Fruit fly (Drosophila melanogaster) whole organism, embryonic: ENCODE data around the gene how.
A peak's percentile ranks its signal among the peaks of the same experiment; 100 is the strongest.

Source experiments
- ATbp ChIP-seq: fragments of 200-800 bp; sonication (Bioruptor generic); optimal IDR thresholded peaks from 2 replicates; lab custom pipeline; 2017; ENCODE audit warnings: missing biosample characterization, mild to moderate bottlenecking, missing genetic modification characterization, missing genetic modification reagents
- CG10147 ChIP-seq: fragments of 200-800 bp; sonication (Bioruptor generic); optimal IDR thresholded peaks from 2 replicates; lab custom pipeline; 2019; ENCODE audit warnings: missing biosample characterization, mild to moderate bottlenecking, missing genetic modification characterization, moderate library complexity
- CG10209 ChIP-seq: fragments of 200-800 bp; sonication (Bioruptor generic); optimal IDR thresholded peaks from 3 replicates; lab custom pipeline; 2017; ENCODE audit warnings: missing biosample characterization, mild to moderate bottlenecking, missing genetic modification characterization, missing genetic modification reagents
- CG10274 ChIP-seq: fragments of 200-800 bp; sonication (Bioruptor generic); optimal IDR thresholded peaks from 3 replicates; lab custom pipeline; 2017; ENCODE audit warnings: missing biosample characterization, mild to moderate bottlenecking, missing genetic modification characterization
- CG11093 ChIP-seq: fragments of 200-800 bp; sonication (Bioruptor generic); IDR thresholded peaks from 3 replicates; pipeline ENCODE4 v1.3.6; 2022; ENCODE audit warnings: missing biosample characterization, missing genetic modification characterization
- CG12071 ChIP-seq: fragments of 200-800 bp; sonication (Bioruptor generic); optimal IDR thresholded peaks from 3 replicates; lab custom pipeline; 2018; ENCODE audit warnings: missing biosample characterization, mild to moderate bottlenecking, missing genetic modification characterization
- CG1233 ChIP-seq: fragments of 200-800 bp; sonication (Bioruptor generic); optimal IDR thresholded peaks from 4 replicates; lab custom pipeline; 2018; ENCODE audit warnings: missing biosample characterization, mild to moderate bottlenecking, missing genetic modification characterization
- CG13296 ChIP-seq: fragments of 200-800 bp; sonication (Bioruptor generic); optimal IDR thresholded peaks from 3 replicates; lab custom pipeline; 2018; ENCODE audit warnings: missing biosample characterization, mild to moderate bottlenecking, missing genetic modification characterization
- CG15073 ChIP-seq: fragments of 200-800 bp; sonication (Bioruptor generic); optimal IDR thresholded peaks from 2 replicates; lab custom pipeline; 2016; ENCODE audit warnings: missing biosample characterization, missing genetic modification characterization
- CG15514 ChIP-seq: fragments of 200-800 bp; sonication (Bioruptor generic); optimal IDR thresholded peaks from 3 replicates; lab custom pipeline; 2017; ENCODE audit warnings: missing biosample characterization, missing genetic modification characterization, mild to moderate bottlenecking, moderate library complexity, missing genetic modification reagents
- CG1603 ChIP-seq: fragments of 200-800 bp; sonication (Bioruptor generic); optimal IDR thresholded peaks from 2 replicates; lab custom pipeline; 2019; ENCODE audit warnings: missing biosample characterization, mild to moderate bottlenecking, missing genetic modification characterization, moderate library complexity
- CG17328 ChIP-seq: fragments of 200-800 bp; sonication (Bioruptor generic); IDR thresholded peaks from 2 replicates; pipeline ENCODE4 v1.3.6; 2022; ENCODE audit warnings: missing biosample characterization, missing genetic modification characterization
- CG17385 ChIP-seq: fragments of 200-800 bp; sonication (Bioruptor generic); optimal IDR thresholded peaks from 3 replicates; lab custom pipeline; 2018; ENCODE audit warnings: missing biosample characterization, mild to moderate bottlenecking, missing genetic modification characterization
- CG17912 ChIP-seq: fragments of 200-800 bp; sonication (Bioruptor generic); optimal IDR thresholded peaks from 2 replicates; lab custom pipeline; 2018; ENCODE audit warnings: missing biosample characterization, mild to moderate bottlenecking, missing genetic modification characterization
- CG2889 ChIP-seq: fragments of 200-800 bp; sonication (Bioruptor generic); IDR thresholded peaks from 3 replicates; pipeline ENCODE4 v1.3.6; 2022; ENCODE audit warnings: missing biosample characterization, missing genetic modification characterization
- CG4328 ChIP-seq: fragments of 200-800 bp; sonication (Bioruptor generic); optimal IDR thresholded peaks from 3 replicates; lab custom pipeline; 2017; ENCODE audit warnings: missing biosample characterization, missing genetic modification reagents, missing genetic modification characterization
- CG5180 ChIP-seq: fragments of 200-800 bp; sonication (Bioruptor generic); optimal IDR thresholded peaks from 3 replicates; lab custom pipeline; 2017; ENCODE audit warnings: missing biosample characterization, missing genetic modification characterization, mild to moderate bottlenecking, moderate library complexity, missing genetic modification reagents
- CG9797 ChIP-seq: fragments of 200-800 bp; sonication (Bioruptor generic); optimal IDR thresholded peaks from 3 replicates; lab custom pipeline; 2018; ENCODE audit warnings: missing biosample characterization, mild to moderate bottlenecking, missing genetic modification characterization
- CTCF ChIP-seq: fragments of 200-800 bp; sonication (Bioruptor generic); optimal IDR thresholded peaks from 2 replicates; lab custom pipeline; 2017; ENCODE audit warnings: missing biosample characterization, mild to moderate bottlenecking, missing genetic modification characterization, moderate library complexity
- CoRest ChIP-seq: fragments of 200-800 bp; sonication (Bioruptor generic); optimal IDR thresholded peaks from 3 replicates; lab custom pipeline; 2018; ENCODE audit warnings: missing biosample characterization, mild to moderate bottlenecking, missing genetic modification characterization, moderate library complexity
- CrebB ChIP-seq: fragments of 200-800 bp; sonication (Bioruptor generic); optimal IDR thresholded peaks from 3 replicates; lab custom pipeline; 2018; ENCODE audit warnings: missing biosample characterization, mild to moderate bottlenecking, missing genetic modification characterization
- Dp ChIP-seq: fragments of 200-800 bp; sonication (Bioruptor generic); optimal IDR thresholded peaks from 2 replicates; lab custom pipeline; 2018; ENCODE audit warnings: missing biosample characterization, mild to moderate bottlenecking, missing genetic modification characterization, moderate library complexity
- Ets97D ChIP-seq: fragments of 200-800 bp; sonication (Bioruptor generic); optimal IDR thresholded peaks from 3 replicates; lab custom pipeline; 2016; ENCODE audit warnings: missing biosample characterization, missing genetic modification characterization
- Fer1 ChIP-seq: fragments of 200-800 bp; sonication (Bioruptor generic); optimal IDR thresholded peaks from 2 replicates; lab custom pipeline; 2017; ENCODE audit warnings: missing biosample characterization, mild to moderate bottlenecking, missing genetic modification characterization
- Fer2 ChIP-seq: fragments of 200-800 bp; sonication (Bioruptor generic); optimal IDR thresholded peaks from 2 replicates; lab custom pipeline; 2018; ENCODE audit warnings: missing biosample characterization, mild to moderate bottlenecking, missing genetic modification characterization, moderate library complexity
- H2.0 ChIP-seq: fragments of 200-800 bp; sonication (Bioruptor generic); IDR thresholded peaks from 2 replicates; pipeline ENCODE4 v1.3.6; 2022; ENCODE audit warnings: missing biosample characterization, missing genetic modification characterization
- Kr ChIP-seq: fragments of 200-800 bp; sonication (Bioruptor generic); optimal IDR thresholded peaks from 2 replicates; lab custom pipeline; 2017; ENCODE audit warnings: missing biosample characterization, mild to moderate bottlenecking, missing genetic modification characterization
- Mes4 ChIP-seq: fragments of 200-800 bp; sonication (Bioruptor generic); optimal IDR thresholded peaks from 2 replicates; lab custom pipeline; 2016; ENCODE audit warnings: missing biosample characterization, missing genetic modification characterization
- Poxn ChIP-seq: fragments of 200-800 bp; sonication (Bioruptor generic); IDR thresholded peaks from 2 replicates; pipeline ENCODE4 v1.3.6; 2022; ENCODE audit warnings: missing biosample characterization, missing genetic modification characterization
- Ptx1 ChIP-seq: fragments of 200-800 bp; sonication (Bioruptor generic); IDR thresholded peaks from 2 replicates; pipeline ENCODE4 v1.3.6; 2022; ENCODE audit warnings: missing biosample characterization, missing genetic modification characterization
- ac ChIP-seq: fragments of 200-800 bp; sonication (Bioruptor generic); optimal IDR thresholded peaks from 3 replicates; lab custom pipeline; 2017; ENCODE audit warnings: missing biosample characterization, mild to moderate bottlenecking, missing genetic modification characterization
- ase ChIP-seq: fragments of 200-800 bp; sonication (Bioruptor generic); IDR thresholded peaks from 3 replicates; pipeline ENCODE4 v1.3.6; 2022; ENCODE audit warnings: missing biosample characterization, missing genetic modification characterization
- dmrt11E ChIP-seq: fragments of 200-800 bp; sonication (Bioruptor generic); optimal IDR thresholded peaks from 3 replicates; lab custom pipeline; 2018; ENCODE audit warnings: missing biosample characterization, mild to moderate bottlenecking, missing genetic modification characterization, moderate library complexity
- fd64A ChIP-seq: fragments of 200-800 bp; sonication (Bioruptor generic); optimal IDR thresholded peaks from 3 replicates; lab custom pipeline; 2018; ENCODE audit warnings: missing biosample characterization, mild to moderate bottlenecking, missing genetic modification characterization
- fu2 ChIP-seq: fragments of 200-800 bp; sonication (Bioruptor generic); optimal IDR thresholded peaks from 2 replicates; lab custom pipeline; 2016; ENCODE audit warnings: missing biosample characterization, missing genetic modification characterization
- h ChIP-seq: fragments of >200 bp; optimal IDR thresholded peaks from 2 replicates; lab custom pipeline; 2017
- ham ChIP-seq: fragments of 200-800 bp; sonication (Bioruptor generic); IDR thresholded peaks from 2 replicates; pipeline ENCODE4 v1.3.6; 2022; ENCODE audit warnings: missing biosample characterization, missing genetic modification characterization
- jing ChIP-seq: fragments of 200-800 bp; sonication (Bioruptor generic); optimal IDR thresholded peaks from 2 replicates; lab custom pipeline; 2018; ENCODE audit warnings: missing biosample characterization, mild to moderate bottlenecking, missing genetic modification characterization
- klu ChIP-seq: fragments of 200-800 bp; sonication (Bioruptor generic); IDR thresholded peaks from 2 replicates; pipeline ENCODE4 v1.3.6; 2022; ENCODE audit warnings: missing biosample characterization, missing genetic modification characterization
- org-1 ChIP-seq: fragments of 200-800 bp; sonication (Bioruptor generic); optimal IDR thresholded peaks from 2 replicates; lab custom pipeline; 2017; ENCODE audit warnings: missing biosample characterization, missing genetic modification characterization
- pan ChIP-seq, 4 experiments: fragments of >200 bp in 3 of 4; fragments of 200-800 bp in 1 of 4; sonication (Bioruptor generic) in 1 of 4; optimal IDR thresholded peaks in 3 of 4; IDR thresholded peaks in 1 of 4; 2 replicates each; pipeline versions ENCODE4 v1.3.6 to Lab custom; 2017 to 2022; ENCODE audit warnings: missing biosample characterization in 2 of 4, missing genetic modification characterization in 2 of 4, mixed read lengths in 1 of 4
- scrt ChIP-seq: fragments of 200-800 bp; sonication (Bioruptor generic); optimal IDR thresholded peaks from 2 replicates; lab custom pipeline; 2018; ENCODE audit warnings: missing biosample characterization, mild to moderate bottlenecking, missing genetic modification characterization, moderate library complexity
- sens-2 ChIP-seq: fragments of 200-800 bp; sonication (Bioruptor generic); IDR thresholded peaks from 2 replicates; pipeline ENCODE4 v1.3.6; 2022; ENCODE audit warnings: missing biosample characterization, missing genetic modification characterization
- sqz ChIP-seq: fragments of 200-800 bp; sonication (Bioruptor generic); optimal IDR thresholded peaks from 3 replicates; lab custom pipeline; 2018; ENCODE audit warnings: missing biosample characterization, mild to moderate bottlenecking, missing genetic modification characterization
- trh ChIP-seq: fragments of 200-800 bp; sonication (Bioruptor generic); optimal IDR thresholded peaks from 2 replicates; lab custom pipeline; 2016; ENCODE audit warnings: missing biosample characterization, missing genetic modification characterization
- tup ChIP-seq: fragments of 200-800 bp; sonication (Bioruptor generic); optimal IDR thresholded peaks from 2 replicates; lab custom pipeline; 2016; ENCODE audit warnings: missing biosample characterization, mild to moderate bottlenecking, missing genetic modification characterization, moderate library complexity
- zen2 ChIP-seq: fragments of 200-800 bp; sonication (Bioruptor generic); IDR thresholded peaks from 3 replicates; pipeline ENCODE4 v1.3.6; 2022; ENCODE audit warnings: missing biosample characterization, missing genetic modification characterization; ENCODE audit not compliant: partially characterized antibody

The how gene

DNA sequence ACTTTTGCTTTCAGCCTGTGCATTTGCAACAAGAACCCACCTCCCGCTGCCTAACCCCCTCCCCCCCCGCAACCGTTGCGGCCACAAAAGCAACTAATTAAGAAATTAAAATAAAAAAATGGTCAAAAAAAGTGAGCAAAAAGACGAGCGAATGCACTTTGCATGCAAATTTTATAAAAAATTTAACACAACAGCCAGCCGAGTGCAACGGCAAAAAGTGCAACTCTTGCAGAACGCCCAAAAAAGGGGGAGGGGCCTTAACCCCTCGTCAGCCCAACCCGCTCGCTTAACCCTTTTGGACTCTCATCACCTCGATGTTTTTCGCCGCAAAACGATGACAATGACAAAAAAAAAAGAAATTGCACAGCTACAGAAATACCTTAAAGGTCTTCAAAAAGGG is 54.9 kb downstream of the how start:
- TF ChIP-seq CG17912 (GFP tag; lab: Kevin White, UChicago) = no peak
- TF ChIP-seq h (lab: Kevin White, UChicago) = no peak
- TF ChIP-seq Ptx1 (GFP tag; lab: Robert Waterston, UW) = no peak
- TF ChIP-seq Poxn (GFP tag; lab: Robert Waterston, UW) = no peak
- no peak for TF ChIP-seq CG15514
- TF ChIP-seq CG4328 (GFP tag; lab: Kevin White, UChicago) = no peak
- TF ChIP-seq CG10147 (GFP tag; lab: Kevin White, UChicago) = no peak
- TF ChIP-seq Fer1 (GFP tag; lab: Kevin White, UChicago) = no peak
- TF ChIP-seq tup (GFP tag; lab: Kevin White, UChicago) = no peak
- no peak for TF ChIP-seq sens-2 (GFP tag; lab: Robert Waterston, UW)
- TF ChIP-seq CTCF (GFP tag; lab: Kevin White, UChicago) = no peak
- TF ChIP-seq Dp (GFP tag; lab: Kevin White, UChicago) = no peak
- no peak for TF ChIP-seq ham (GFP tag; lab: Robert Waterston, UW)
- TF ChIP-seq CG9797 (GFP tag; lab: Kevin White, UChicago) = no peak
- TF ChIP-seq Mes4 (GFP tag; lab: Kevin White, UChicago) = no peak
- TF ChIP-seq, all 482 proteins: peak for 0

DNA sequence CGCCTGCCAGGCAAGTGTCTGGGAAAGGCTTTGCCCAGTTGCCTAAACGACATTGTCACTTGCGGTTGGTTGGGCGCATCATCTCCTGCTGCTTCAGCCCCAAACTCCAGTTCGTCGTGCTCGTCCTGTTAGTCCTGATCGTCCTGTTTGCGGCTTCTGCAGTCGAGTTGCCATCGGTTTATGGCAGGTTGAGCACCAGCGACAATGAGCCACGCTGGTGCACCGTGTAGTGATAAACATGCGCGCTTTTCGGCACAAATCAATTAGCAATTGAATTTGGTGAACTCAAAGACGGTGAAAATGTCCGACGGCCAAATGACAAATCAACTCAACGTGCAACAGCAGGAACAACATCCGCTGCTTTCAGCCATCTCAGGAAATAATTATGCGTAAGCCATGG is 61.1 kb downstream of the how start, which contains the start of gene CG13407:
Gene CG13407 (plus strand): TSS at position 301 of the 400 bp plus-strand sequence.
- TF ChIP-seq ham (GFP tag; lab: Robert Waterston, UW) (0 out of 2 replicates have a peak, but pooled peaks have one; percentile 7), trh (GFP tag; lab: Kevin White, UChicago) (no peak)

DNA sequence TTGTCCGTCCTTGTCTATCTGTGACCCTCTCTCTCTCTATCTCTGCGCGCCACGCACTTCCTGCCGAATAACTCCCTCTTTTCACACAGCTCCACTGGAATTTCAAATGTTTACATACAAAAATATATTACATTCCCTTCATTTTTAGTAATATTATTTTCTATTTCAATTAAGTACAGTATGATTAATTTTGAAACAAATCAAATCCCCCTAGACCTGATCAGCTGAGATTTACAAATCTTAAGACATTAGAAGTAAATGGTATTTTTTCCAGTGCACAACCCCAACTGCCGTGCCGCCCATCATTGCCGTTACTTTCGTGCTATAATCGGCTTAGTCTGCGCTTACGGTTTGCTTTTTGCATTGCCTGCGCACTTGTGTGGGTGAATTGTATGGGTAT is 66.3 kb downstream of the how start:
- peak; percentile 40; the same call in 1 of the 2 replicates for TF ChIP-seq CG17328 (GFP tag; lab: Robert Waterston, UW)
- peak; percentile 23 for TF ChIP-seq CG10209
- TF ChIP-seq sqz = no peak
- TF ChIP-seq fd64A = no peak
- TF ChIP-seq CG1233 (GFP tag; lab: Kevin White, UChicago) = peak; percentile 2
- no peak for TF ChIP-seq sens-2 (GFP tag; lab: Robert Waterston, UW)
- TF ChIP-seq CG12071 = peak; percentile 83
- peak; percentile 57 for TF ChIP-seq CoRest (tag; lab: Kevin White, UChicago)
- TF ChIP-seq Kr (GFP tag; lab: Kevin White, UChicago) = no peak
- no peak for TF ChIP-seq klu (GFP tag; lab: Robert Waterston, UW)
- TF ChIP-seq zen2 (GFP tag; lab: Robert Waterston, UW) = no peak
- TF ChIP-seq Fer2 (tag; lab: Kevin White, UChicago) = peak; percentile 41
- no peak for TF ChIP-seq Fer1 (GFP tag; lab: Kevin White, UChicago)
- peak; percentile 65 for TF ChIP-seq scrt (GFP tag; lab: Kevin White, UChicago)
- TF ChIP-seq CG5180 = peak; percentile 14
- TF ChIP-seq ATbp (GFP tag; lab: Kevin White, UChicago) = peak; percentile 22
- TF ChIP-seq CG2889 = no peak
- no peak for TF ChIP-seq Ets97D (GFP tag; lab: Kevin White, UChicago)
- TF ChIP-seq org-1 (GFP tag; lab: Kevin White, UChicago) = peak; percentile 36
- TF ChIP-seq H2.0 (GFP tag; lab: Robert Waterston, UW) = 0 out of 2 replicates have a peak, but pooled peaks have one; percentile 6
- peak; percentile 59 for TF ChIP-seq CG1603 (tag; lab: Kevin White, UChicago)
- TF ChIP-seq CG17385 (GFP tag; lab: Kevin White, UChicago) = peak; percentile 53
- peak; percentile 71 for TF ChIP-seq CG13296
- no peak for TF ChIP-seq jing
- no peak for TF ChIP-seq CrebB (tag; lab: Kevin White, UChicago)
- TF ChIP-seq pan (optimal IDR thresholded peaks at IDR 0.05; lab: Kevin White, UChicago) = no peak
- TF ChIP-seq pan (GFP tag; optimal IDR thresholded peaks at IDR 0.05 in 1 of 2, IDR thresholded peaks at IDR 0.05 in 1 of 2) = peak in 1 of 2 experiments; percentile 68
- 0 out of 3 replicates have a peak, but pooled peaks have one; percentile 44 for TF ChIP-seq CG11093 (GFP tag; lab: Robert Waterston, UW)
- TF ChIP-seq dmrt11E (tag; lab: Kevin White, UChicago) = no peak
- peak; percentile 31; the same call in 1 of the 3 replicates for TF ChIP-seq ase (GFP tag; lab: Robert Waterston, UW)
- TF ChIP-seq fu2 = no peak
- TF ChIP-seq ac (GFP tag; lab: Kevin White, UChicago) = no peak
- peak; percentile 15 for TF ChIP-seq CG10274
- no peak for TF ChIP-seq CG15073 (GFP tag; lab: Kevin White, UChicago)
